Fruit fly (Drosophila melanogaster): ENCODE results near the gene side-VII.

DNA sequence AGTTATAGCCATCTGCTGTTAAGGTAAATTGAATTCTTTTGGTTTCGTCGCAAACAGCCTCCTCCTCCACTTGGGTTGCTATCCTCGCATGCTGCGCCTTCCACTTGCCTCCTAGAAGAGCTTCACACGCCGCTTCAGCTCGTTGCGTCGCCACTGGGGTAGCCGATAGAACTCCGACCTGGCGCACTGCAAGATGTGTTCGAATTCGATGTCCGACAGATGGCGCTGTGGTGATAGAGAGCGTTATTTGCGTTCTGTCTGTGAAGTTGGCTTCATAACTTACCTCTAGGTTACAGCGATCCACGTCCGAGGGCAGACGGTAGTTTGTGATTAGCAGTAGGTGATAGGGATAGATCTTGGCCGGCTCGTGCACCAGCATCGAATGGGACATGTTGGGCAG lies 44.8 kb downstream of the side-VII start:
- no peak for TF ChIP-seq usp (GFP tag; optimal IDR thresholded peaks at IDR 0.05)
- TF ChIP-seq psq (optimal IDR thresholded peaks at IDR 0.05) = no peak
- no peak for TF ChIP-seq Dll (optimal IDR thresholded peaks at IDR 0.05)
